Worm (Caenorhabditis elegans): ENCODE data around the gene C07D8.6.

DNA sequence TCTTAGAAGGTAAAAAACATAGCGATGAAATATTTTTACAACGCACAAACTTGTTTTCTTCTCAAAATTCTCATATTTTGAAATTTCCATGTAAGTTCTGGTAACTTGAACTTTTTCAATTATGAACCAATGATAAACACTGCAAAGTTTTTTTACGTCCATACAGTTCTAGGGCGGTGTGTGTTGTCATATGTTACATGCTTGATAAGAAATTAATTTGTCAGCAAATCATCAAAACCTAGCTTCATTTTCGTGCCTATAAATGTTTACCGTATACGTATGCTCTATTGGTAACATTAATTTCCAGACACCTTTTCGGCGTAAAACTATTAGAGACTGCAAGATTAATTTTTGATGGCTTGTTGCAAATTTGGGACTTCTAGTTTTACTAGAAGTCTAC lies 1.9 kb downstream of the C07D8.6 start:
- TF ChIP-seq unc-39 (tag; optimal IDR thresholded peaks at IDR 0.05) (no peak), lin-13 (GFP tag; optimal IDR thresholded peaks at IDR 0.05) (no peak), unc-62 (GFP tag; optimal IDR thresholded peaks at IDR 0.05) (no peak), elt-3 (tag; optimal IDR thresholded peaks at IDR 0.05) (no peak), F13H6.1 (tag; optimal IDR thresholded peaks at IDR 0.05) (no peak), lsy-2 (tag; optimal IDR thresholded peaks at IDR 0.05) (no peak), ztf-11 (tag; optimal IDR thresholded peaks at IDR 0.05) (no peak), ama-1 (optimal IDR thresholded peaks at IDR 0.05) (no peak), ceh-82 (tag; optimal IDR thresholded peaks at IDR 0.05) (no peak), R02D3.7 (tag; optimal IDR thresholded peaks at IDR 0.05) (no peak)
